Worm (Caenorhabditis elegans) whole organism, young adult: ENCODE results near the gene ugt-48.

ENCODE experiments used
- B0019.2 ChIP-seq: fragments of 200-800 bp; sonication (Bioruptor generic); conservative IDR thresholded peaks from 2 replicates; pipeline ENCODE4 v1.3.6; 2022; ENCODE audit warnings: missing genetic modification reagents, missing genetic modification characterization, missing compliant biosample characterization
- B0261.1 ChIP-seq: sonication (generic microtip); optimal IDR thresholded peaks from 2 replicates; lab custom pipeline; 2016; ENCODE audit warnings: mild to moderate bottlenecking, missing genetic modification characterization, moderate library complexity, missing compliant biosample characterization
- B0336.3 ChIP-seq: fragments of 200-800 bp; sonication (Bioruptor generic); IDR thresholded peaks from 2 replicates; pipeline ENCODE4 v1.3.6; 2022; ENCODE audit warnings: missing genetic modification characterization, missing compliant biosample characterization
- F33H1.4 ChIP-seq: fragments of 200-800 bp; sonication (Bioruptor generic); IDR thresholded peaks from 2 replicates; pipeline ENCODE4 v1.3.6; 2022; ENCODE audit warnings: missing genetic modification reagents, missing genetic modification characterization, missing compliant biosample characterization
- F39B2.1 ChIP-seq: fragments of 200-800 bp; sonication (Bioruptor generic); IDR thresholded peaks from 2 replicates; pipeline ENCODE4 v1.3.6; 2022; ENCODE audit warnings: missing genetic modification reagents, missing genetic modification characterization, missing compliant biosample characterization
- F57A8.1 ChIP-seq: fragments of 200-800 bp; sonication (Bioruptor generic); optimal IDR thresholded peaks from 2 replicates; lab custom pipeline; 2018; ENCODE audit warnings: mild to moderate bottlenecking, missing genetic modification characterization, moderate library complexity, missing compliant biosample characterization
- K11D2.4 ChIP-seq: fragments of 200-800 bp; sonication (Bioruptor generic); IDR thresholded peaks from 2 replicates; pipeline ENCODE4 v1.3.6; 2022; ENCODE audit warnings: missing genetic modification reagents, missing genetic modification characterization, missing compliant biosample characterization
- K12H6.12 ChIP-seq: fragments of 200-800 bp; sonication (Bioruptor generic); optimal IDR thresholded peaks from 2 replicates; lab custom pipeline; 2018; ENCODE audit warnings: mild to moderate bottlenecking, missing genetic modification characterization, missing compliant biosample characterization
- Y53F4B.3 ChIP-seq: fragments of 200-800 bp; sonication (Bioruptor generic); IDR thresholded peaks from 2 replicates; pipeline ENCODE4 v1.3.6; 2022; ENCODE audit warnings: missing genetic modification reagents, missing genetic modification characterization, missing compliant biosample characterization
- Y79H2A.3 ChIP-seq: fragments of 200-800 bp; sonication (Bioruptor generic); conservative IDR thresholded peaks from 2 replicates; pipeline ENCODE4 v1.3.6; 2022; ENCODE audit warnings: missing genetic modification reagents, missing genetic modification characterization, missing compliant biosample characterization
- ZK185.1 ChIP-seq: sonication (generic microtip); optimal IDR thresholded peaks from 2 replicates; lab custom pipeline; 2016; ENCODE audit warnings: mild to moderate bottlenecking, missing genetic modification characterization, missing compliant biosample characterization; ENCODE audit not compliant: poor library complexity, severe bottlenecking
- ama-1 ChIP-seq, 3 experiments: fragments of 150-350 bp in 1 of 3; sonication (generic microtip) in 2 of 3; optimal IDR thresholded peaks; 2 replicates each; lab custom pipeline; 2014 to 2018; ENCODE audit warnings: missing biosample characterization in 2 of 3, missing genetic modification characterization in 2 of 3, missing genetic modification reagents in 2 of 3
- athp-1 ChIP-seq: sonication (generic microtip); optimal IDR thresholded peaks from 2 replicates; lab custom pipeline; 2017; ENCODE audit warnings: mild to moderate bottlenecking, missing genetic modification characterization, missing compliant biosample characterization
- attf-3 ChIP-seq: fragments of 200-800 bp; sonication (Bioruptor generic); conservative IDR thresholded peaks from 2 replicates; pipeline ENCODE4 v1.3.6; 2022; ENCODE audit warnings: missing genetic modification reagents, missing genetic modification characterization, missing compliant biosample characterization
- attf-5 ChIP-seq: fragments of 200-800 bp; sonication (Bioruptor generic); optimal IDR thresholded peaks from 2 replicates; lab custom pipeline; 2018; ENCODE audit warnings: mild to moderate bottlenecking, missing genetic modification characterization, missing compliant biosample characterization
- ccch-3 ChIP-seq: fragments of 200-800 bp; sonication (Bioruptor generic); optimal IDR thresholded peaks from 2 replicates; lab custom pipeline; 2018; ENCODE audit warnings: mild to moderate bottlenecking, missing genetic modification characterization, missing compliant biosample characterization
- cebp-1 ChIP-seq, 2 experiments: fragments of 200-800 bp in 1 of 2; sonication (Bioruptor generic) in 1 of 2; sonication (generic microtip) in 1 of 2; IDR thresholded peaks in 1 of 2; optimal IDR thresholded peaks in 1 of 2; 2 replicates each; pipeline versions ENCODE4 v1.3.6 to Lab custom; 2017 to 2022; ENCODE audit warnings: missing compliant biosample characterization in 2 of 2, missing genetic modification characterization in 2 of 2, mild to moderate bottlenecking in 1 of 2, missing genetic modification reagents in 1 of 2, moderate library complexity in 1 of 2
- ceh-91 ChIP-seq: fragments of 200-800 bp; sonication (Bioruptor generic); IDR thresholded peaks from 2 replicates; pipeline ENCODE4 v1.3.6; 2022; ENCODE audit warnings: missing genetic modification reagents, missing genetic modification characterization, missing compliant biosample characterization
- die-1 ChIP-seq: sonication (generic microtip); optimal IDR thresholded peaks from 2 replicates; lab custom pipeline; 2016; ENCODE audit warnings: missing genotype, mild to moderate bottlenecking, missing genetic modification characterization, missing compliant biosample characterization
- egl-44 ChIP-seq: fragments of 200-800 bp; sonication (Bioruptor generic); IDR thresholded peaks from 2 replicates; pipeline ENCODE4 v1.3.6; 2022; ENCODE audit warnings: missing genetic modification reagents, missing genetic modification characterization, missing compliant biosample characterization
- ets-4 ChIP-seq: fragments of 200-800 bp; sonication (Bioruptor generic); optimal IDR thresholded peaks from 2 replicates; lab custom pipeline; 2018; ENCODE audit warnings: mild to moderate bottlenecking, missing genetic modification characterization, missing compliant biosample characterization
- fkh-3 ChIP-seq: sonication (generic microtip); optimal IDR thresholded peaks from 2 replicates; lab custom pipeline; 2016; ENCODE audit warnings: mild to moderate bottlenecking, missing genetic modification characterization, missing compliant biosample characterization
- him-1 ChIP-seq: sonication (generic microtip); optimal IDR thresholded peaks from 2 replicates; lab custom pipeline; 2016; ENCODE audit warnings: missing genotype, missing genetic modification reagents, missing genetic modification characterization, missing compliant biosample characterization
- hlh-12 ChIP-seq: sonication (generic microtip); optimal IDR thresholded peaks from 2 replicates; lab custom pipeline; 2016; ENCODE audit warnings: missing genetic modification characterization, missing compliant biosample characterization
- let-526 ChIP-seq: fragments of 200-800 bp; sonication (Bioruptor generic); IDR thresholded peaks from 2 replicates; pipeline ENCODE4 v1.3.6; 2022; ENCODE audit warnings: missing genetic modification reagents, missing genetic modification characterization, missing compliant biosample characterization
- lin-26 ChIP-seq: fragments of 200-800 bp; sonication (Bioruptor generic); IDR thresholded peaks from 2 replicates; pipeline ENCODE4 v1.3.6; 2022; ENCODE audit warnings: missing genetic modification reagents, missing genetic modification characterization, missing compliant biosample characterization
- lir-1 ChIP-seq: fragments of 200-800 bp; sonication (Bioruptor generic); conservative IDR thresholded peaks from 2 replicates; pipeline ENCODE4 v1.3.6; 2022; ENCODE audit warnings: missing genetic modification reagents, missing genetic modification characterization, missing compliant biosample characterization
- lsl-1 ChIP-seq: fragments of 200-800 bp; sonication (Bioruptor generic); optimal IDR thresholded peaks from 2 replicates; lab custom pipeline; 2018; ENCODE audit warnings: mild to moderate bottlenecking, missing genetic modification characterization, moderate library complexity, missing compliant biosample characterization
- lsy-27 ChIP-seq: sonication (generic microtip); optimal IDR thresholded peaks from 2 replicates; lab custom pipeline; 2017; ENCODE audit warnings: missing genetic modification characterization, mild to moderate bottlenecking, missing compliant biosample characterization, antibody characterized with exemption, missing genotype, borderline replicate concordance; ENCODE audit not compliant: insufficient read depth
- madf-10 ChIP-seq: sonication (generic microtip); optimal IDR thresholded peaks from 2 replicates; lab custom pipeline; 2016; ENCODE audit warnings: mild to moderate bottlenecking, missing genetic modification characterization, missing compliant biosample characterization
- madf-3 ChIP-seq: fragments of 200-800 bp; sonication (Bioruptor generic); IDR thresholded peaks from 2 replicates; pipeline ENCODE4 v1.3.6; 2022; ENCODE audit warnings: missing genetic modification reagents, missing genetic modification characterization, missing compliant biosample characterization
- madf-6 ChIP-seq: fragments of 200-800 bp; sonication (Bioruptor generic); IDR thresholded peaks from 2 replicates; pipeline ENCODE4 v1.3.6; 2022; ENCODE audit warnings: missing genetic modification reagents, missing genetic modification characterization, missing compliant biosample characterization
- madf-8 ChIP-seq: fragments of 200-800 bp; sonication (Bioruptor generic); conservative IDR thresholded peaks from 2 replicates; pipeline ENCODE4 v1.3.6; 2022; ENCODE audit warnings: missing genetic modification reagents, missing genetic modification characterization, missing compliant biosample characterization
- mxl-1 ChIP-seq: sonication (generic microtip); optimal IDR thresholded peaks from 2 replicates; lab custom pipeline; 2016; ENCODE audit warnings: missing genetic modification characterization, missing compliant biosample characterization
- nfyb-1 ChIP-seq: fragments of 200-800 bp; sonication (Bioruptor generic); IDR thresholded peaks from 2 replicates; pipeline ENCODE4 v1.3.6; 2022; ENCODE audit warnings: missing genetic modification reagents, missing genetic modification characterization, missing compliant biosample characterization
- nhr-120 ChIP-seq: fragments of 200-800 bp; sonication (Bioruptor generic); IDR thresholded peaks from 2 replicates; pipeline ENCODE4 v1.3.6; 2022; ENCODE audit warnings: missing genetic modification characterization, missing compliant biosample characterization
- nhr-80 ChIP-seq: sonication (generic microtip); optimal IDR thresholded peaks from 2 replicates; lab custom pipeline; 2016; ENCODE audit warnings: missing genetic modification characterization, missing compliant biosample characterization
- pha-4 ChIP-seq: fragments of 150-350 bp; sonication (generic microtip); optimal IDR thresholded peaks from 2 replicates; lab custom pipeline; 2014; ENCODE audit warnings: missing biosample characterization, missing genetic modification reagents, missing genetic modification characterization
- rcor-1 ChIP-seq: fragments of 200-800 bp; sonication (Bioruptor generic); IDR thresholded peaks from 2 replicates; pipeline ENCODE4 v1.3.6; 2022; ENCODE audit warnings: missing genetic modification reagents, missing genetic modification characterization, missing compliant biosample characterization
- repo-1 ChIP-seq: sonication (generic microtip); optimal IDR thresholded peaks from 2 replicates; lab custom pipeline; 2017; ENCODE audit warnings: mild to moderate bottlenecking, missing genetic modification characterization, missing compliant biosample characterization
- snpc-1.1 ChIP-seq: sonication (generic microtip); optimal IDR thresholded peaks from 2 replicates; lab custom pipeline; 2017; ENCODE audit warnings: missing genetic modification characterization, mild to moderate bottlenecking, missing compliant biosample characterization, antibody characterized with exemption, moderate library complexity, missing genotype, missing genetic modification reagents; ENCODE audit not compliant: insufficient read depth
- snpc-4 ChIP-seq, 5 experiments: fragments of 150-350 bp in 1 of 5; sonication (generic microtip) in 4 of 5; optimal IDR thresholded peaks; 2 replicates each; lab custom pipeline; 2014 to 2018; ENCODE audit warnings: missing genetic modification characterization in 5 of 5, missing biosample characterization in 3 of 5, antibody characterized with exemption in 2 of 5, mild to moderate bottlenecking in 2 of 5, missing compliant biosample characterization in 2 of 5, missing genotype in 2 of 5, moderate library complexity in 2 of 5, missing genetic modification reagents in 1 of 5
- somi-1 ChIP-seq: fragments of 200-800 bp; sonication (Bioruptor generic); optimal IDR thresholded peaks from 2 replicates; lab custom pipeline; 2018; ENCODE audit warnings: mild to moderate bottlenecking, missing genetic modification characterization, missing compliant biosample characterization
- tlf-1 ChIP-seq: fragments of 200-800 bp; sonication (Bioruptor generic); optimal IDR thresholded peaks from 2 replicates; lab custom pipeline; 2018; ENCODE audit warnings: mild to moderate bottlenecking, missing genetic modification characterization, missing compliant biosample characterization
- unc-62 ChIP-seq: fragments of 150-350 bp; optimal IDR thresholded peaks from 2 replicates; lab custom pipeline; 2014; ENCODE audit warnings: missing biosample characterization, missing genetic modification reagents, missing genetic modification characterization
- ztf-18 ChIP-seq: sonication (generic microtip); optimal IDR thresholded peaks from 2 replicates; lab custom pipeline; 2016; ENCODE audit warnings: missing genotype, mild to moderate bottlenecking, missing genetic modification characterization, missing compliant biosample characterization
- ztf-25 ChIP-seq: fragments of 200-800 bp; sonication (Bioruptor generic); IDR thresholded peaks from 2 replicates; pipeline ENCODE4 v1.3.6; 2022; ENCODE audit warnings: missing genetic modification reagents, missing genetic modification characterization, missing compliant biosample characterization
- ztf-26 ChIP-seq: sonication (generic microtip); optimal IDR thresholded peaks from 2 replicates; lab custom pipeline; 2017; ENCODE audit warnings: missing genetic modification characterization, missing compliant biosample characterization

The ugt-48 gene

DNA sequence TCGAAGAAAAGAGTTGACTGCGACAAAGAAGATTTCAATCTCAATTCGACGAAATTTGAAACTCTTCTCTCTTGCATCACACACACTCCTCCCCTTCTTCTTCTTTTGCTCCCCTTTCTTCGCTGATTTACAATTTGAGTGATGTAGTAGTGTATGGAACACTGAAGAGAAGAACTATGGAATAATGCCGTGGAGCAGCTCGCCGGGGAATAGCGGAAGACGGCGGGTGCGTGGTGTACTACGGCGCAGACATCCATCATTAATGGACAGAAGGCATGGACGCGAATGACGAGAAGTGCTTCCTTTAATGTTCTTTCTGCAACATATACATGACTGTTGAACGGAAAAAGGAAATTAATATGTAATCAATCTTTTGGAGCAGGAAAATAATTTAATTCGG is 35.0 kb upstream of the ugt-48 start (continued):
- TF ChIP-seq ama-1 (optimal IDR thresholded peaks at IDR 0.05; lab: Kevin White, UChicago) (no peak), ama-1 (GFP tag; optimal IDR thresholded peaks at IDR 0.05; lab: Kevin White, UChicago) (no peak), attf-3 (GFP tag; lab: Robert Waterston, UW) (no peak), ztf-25 (no peak), madf-3 (0 out of 2 replicates have a peak, but pooled peaks have one; percentile 73), cebp-1 (GFP tag; IDR thresholded peaks at IDR 0.05; lab: Robert Waterston, UW) (no peak), cebp-1 (tag; optimal IDR thresholded peaks at IDR 0.05; lab: Kevin White, UChicago) (peak; percentile 19), madf-10 (tag; lab: Kevin White, UChicago) (no peak), hlh-12 (no peak), ceh-91 (GFP tag; lab: Robert Waterston, UW) (no peak), attf-5 (no peak), nhr-120 (GFP tag; lab: Robert Waterston, UW) (no peak), ztf-26 (tag; lab: Kevin White, UChicago) (no peak), him-1 (tag; lab: Kevin White, UChicago) (no peak), snpc-1.1 (no peak), B0261.1 (no peak), ztf-18 (tag; lab: Kevin White, UChicago) (no peak), K11D2.4 (GFP tag; lab: Robert Waterston, UW) (no peak), madf-8 (GFP tag; lab: Robert Waterston, UW) (no peak), Y79H2A.3 (GFP tag; lab: Robert Waterston, UW) (no peak), lsl-1 (GFP tag; lab: Kevin White, UChicago) (peak; percentile 16), repo-1 (tag; lab: Kevin White, UChicago) (no peak), somi-1 (GFP tag; lab: Kevin White, UChicago) (no peak), lsy-27 (tag; lab: Kevin White, UChicago) (no peak), unc-62 (GFP tag; lab: Kevin White, UChicago) (no peak), fkh-3 (tag; lab: Kevin White, UChicago) (no peak), nfyb-1 (GFP tag; lab: Robert Waterston, UW) (no peak), Y53F4B.3 (GFP tag; lab: Robert Waterston, UW) (no peak), mxl-1 (tag; lab: Kevin White, UChicago) (no peak), ccch-3 (GFP tag; lab: Kevin White, UChicago) (no peak), F57A8.1 (no peak), die-1 (tag; lab: Kevin White, UChicago) (no peak), F33H1.4 (GFP tag; lab: Robert Waterston, UW) (no peak), ets-4 (GFP tag; lab: Kevin White, UChicago) (no peak), let-526 (GFP tag; lab: Robert Waterston, UW) (no peak), B0336.3 (peak; percentile 75), lir-1 (no peak), nhr-80 (tag; lab: Kevin White, UChicago) (no peak), tlf-1 (GFP tag; lab: Kevin White, UChicago) (peak; percentile 18), snpc-4 (GFP tag; optimal IDR thresholded peaks at IDR 0.05; lab: Kevin White, UChicago) (no peak), snpc-4 (tag; optimal IDR thresholded peaks at IDR 0.05; lab: Kevin White, UChicago) (no peak), F39B2.1 (no peak), K12H6.12 (tag; lab: Kevin White, UChicago) (no peak), B0019.2 (GFP tag; lab: Robert Waterston, UW) (no peak), egl-44 (GFP tag; lab: Robert Waterston, UW) (no peak), lin-26 (GFP tag; lab: Robert Waterston, UW) (peak; percentile 63; the same call in 1 of the 2 replicates), athp-1 (tag; lab: Kevin White, UChicago) (peak; percentile 8), ZK185.1 (tag; lab: Kevin White, UChicago) (no peak), pha-4 (tag; lab: Kevin White, UChicago) (no peak), rcor-1 (no peak), madf-6 (GFP tag; lab: Robert Waterston, UW) (peak; percentile 56)
